1 fruit fly cellular context compared by ENCODE assay signal in the genomic region with DNA sequence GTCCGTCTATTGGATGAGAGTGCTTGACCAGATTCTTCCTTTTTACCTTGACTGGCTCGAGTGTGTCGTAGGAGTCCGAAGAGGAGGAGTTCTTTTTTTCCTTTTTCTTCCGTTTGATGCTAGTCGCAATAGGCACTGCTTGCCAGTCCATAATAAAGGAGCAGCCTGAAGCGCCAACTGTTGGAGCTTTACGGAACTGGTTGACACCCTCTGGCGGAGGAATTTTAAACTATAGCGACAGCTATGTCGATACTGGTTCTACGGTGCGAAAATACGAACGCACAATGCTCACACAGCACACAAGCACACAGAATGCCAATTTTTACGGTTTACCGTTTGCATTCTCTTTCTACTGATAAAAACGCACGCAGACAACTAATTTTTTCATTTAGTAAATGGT.
TF ChIP-seq lines count a peak whose summit lies in the region.

No protein-coding gene starts in this region.

TF ChIP-seq in whole organism, embryonic, 481 proteins besides CTCF, POLR2A, EP300 and RAD21 (continued from another document):
- TF ChIP-seq CG8478 (optimal IDR thresholded peaks at IDR 0.05; lab: Kevin White, UChicago), result no peak
- TF ChIP-seq CG33213 (GFP tag; optimal IDR thresholded peaks at IDR 0.05; lab: Kevin White, UChicago), result no peak
- 0 out of 2 replicates have a peak, but pooled peaks have one; percentile 10 for TF ChIP-seq lmd (GFP tag; IDR thresholded peaks at IDR 0.05; lab: Robert Waterston, UW)
- no peak for TF ChIP-seq CG34224 (GFP tag; IDR thresholded peaks at IDR 0.05; lab: Robert Waterston, UW; ENCODE audit: partially characterized antibody)
- TF ChIP-seq wek (GFP tag; optimal IDR thresholded peaks at IDR 0.05; lab: Kevin White, UChicago), result no peak
- TF ChIP-seq CG17829 (tag; optimal IDR thresholded peaks at IDR 0.05; lab: Kevin White, UChicago), result no peak
- TF ChIP-seq CG14441 (GFP tag; IDR thresholded peaks at IDR 0.05; lab: Robert Waterston, UW), result peak; percentile 36; the same call in 1 of the 2 replicates
- TF ChIP-seq Ets97D (GFP tag; optimal IDR thresholded peaks at IDR 0.05; lab: Kevin White, UChicago), result no peak
- no peak for TF ChIP-seq CG10321 (GFP tag; IDR thresholded peaks at IDR 0.05; lab: Robert Waterston, UW)
- TF ChIP-seq Rx (GFP tag; IDR thresholded peaks at IDR 0.05; lab: Robert Waterston, UW), result no peak
- TF ChIP-seq grn (GFP tag; optimal IDR thresholded peaks at IDR 0.05; lab: Kevin White, UChicago), result no peak
- no peak for TF ChIP-seq prd (optimal IDR thresholded peaks at IDR 0.05; lab: Kevin White, UChicago)
- TF ChIP-seq prd (GFP tag; IDR thresholded peaks at IDR 0.05; lab: Robert Waterston, UW), result peak; percentile 40; the same call in 1 of the 3 replicates
- TF ChIP-seq CG10267 (tag; optimal IDR thresholded peaks at IDR 0.05; lab: Kevin White, UChicago), result no peak
- peak; percentile 48 for TF ChIP-seq Lhr (GFP tag; optimal IDR thresholded peaks at IDR 0.05; lab: Kevin White, UChicago)
- TF ChIP-seq CG8290 (GFP tag; optimal IDR thresholded peaks at IDR 0.05; lab: Kevin White, UChicago), result peak; percentile 58
- peak in 1 of 2 experiments; percentile 53 for TF ChIP-seq CG8290 (tag; optimal IDR thresholded peaks at IDR 0.05; lab: Kevin White, UChicago)
- no peak for TF ChIP-seq CG14710 (tag; optimal IDR thresholded peaks at IDR 0.05; lab: Kevin White, UChicago)
- no peak for TF ChIP-seq schlank (tag; optimal IDR thresholded peaks at IDR 0.05; lab: Kevin White, UChicago)
- TF ChIP-seq slbo (GFP tag; IDR thresholded peaks at IDR 0.05; lab: Robert Waterston, UW), result peak; percentile 26; the same call in 1 of the 2 replicates
- no peak for TF ChIP-seq CG7372 (GFP tag; IDR thresholded peaks at IDR 0.05; lab: Robert Waterston, UW)
- no peak for TF ChIP-seq sima (GFP tag; optimal IDR thresholded peaks at IDR 0.05; lab: Kevin White, UChicago)
- TF ChIP-seq MTF-1 (GFP tag; optimal IDR thresholded peaks at IDR 0.05; lab: Kevin White, UChicago; ENCODE audit: borderline replicate concordance), result no peak
- TF ChIP-seq eve (GFP tag; optimal IDR thresholded peaks at IDR 0.05; lab: Kevin White, UChicago), result no peak
- TF ChIP-seq nom (GFP tag; optimal IDR thresholded peaks at IDR 0.05; lab: Kevin White, UChicago), result no peak
- TF ChIP-seq Sox100B (GFP tag; optimal IDR thresholded peaks at IDR 0.05; lab: Kevin White, UChicago), result no peak
- peak; percentile 24 for TF ChIP-seq CG15514 (GFP tag; optimal IDR thresholded peaks at IDR 0.05; lab: Kevin White, UChicago)
- TF ChIP-seq CG2129 (GFP tag; IDR thresholded peaks at IDR 0.05; lab: Robert Waterston, UW; ENCODE audit: partially characterized antibody), result no peak
- TF ChIP-seq CG15479 (GFP tag; optimal IDR thresholded peaks at IDR 0.05; lab: Kevin White, UChicago), result no peak
- TF ChIP-seq wor (GFP tag; IDR thresholded peaks at IDR 0.05; lab: Robert Waterston, UW), result no peak
- no peak for TF ChIP-seq ato (GFP tag; IDR thresholded peaks at IDR 0.05; lab: Robert Waterston, UW; ENCODE audit: partially characterized antibody)
- no peak for TF ChIP-seq ttk (GFP tag; IDR thresholded peaks at IDR 0.05; lab: Robert Waterston, UW)
